Fruit fly (Drosophila melanogaster) whole organism, embryonic: ENCODE data around the gene CHES-1-like.

Experiments
- Adf1 ChIP-seq: fragments of 200-800 bp; sonication (Bioruptor generic); IDR thresholded peaks from 2 replicates; pipeline ENCODE4 v1.3.6; 2022; ENCODE audit warnings: missing biosample characterization, missing genetic modification characterization
- Asciz ChIP-seq: fragments of 200-800 bp; sonication (Bioruptor generic); optimal IDR thresholded peaks from 2 replicates; lab custom pipeline; 2017; ENCODE audit warnings: missing biosample characterization, mild to moderate bottlenecking, missing genetic modification characterization, missing genetic modification reagents
- Blimp-1 ChIP-seq: fragments of 200-800 bp; sonication (Bioruptor generic); optimal IDR thresholded peaks from 3 replicates; lab custom pipeline; 2018; ENCODE audit warnings: missing biosample characterization, missing genetic modification characterization, mild to moderate bottlenecking, moderate library complexity, missing genetic modification reagents
- CG1024 ChIP-seq: fragments of 200-800 bp; sonication (Bioruptor generic); IDR thresholded peaks from 2 replicates; pipeline ENCODE4 v1.3.6; 2022; ENCODE audit warnings: missing biosample characterization, missing genetic modification characterization
- CG10321 ChIP-seq: fragments of 200-800 bp; sonication (Bioruptor generic); IDR thresholded peaks from 2 replicates; pipeline ENCODE4 v1.3.6; 2022; ENCODE audit warnings: missing biosample characterization, missing genetic modification characterization
- CG10565 ChIP-seq: fragments of 200-800 bp; sonication (Bioruptor generic); optimal IDR thresholded peaks from 3 replicates; lab custom pipeline; 2016; ENCODE audit warnings: missing biosample characterization, mild to moderate bottlenecking, missing genetic modification characterization
- CG12104 ChIP-seq: fragments of 200-800 bp; sonication (Bioruptor generic); optimal IDR thresholded peaks from 3 replicates; lab custom pipeline; 2016; ENCODE audit warnings: missing biosample characterization, missing genetic modification characterization
- CG12391 ChIP-seq: fragments of 200-800 bp; sonication (Bioruptor generic); optimal IDR thresholded peaks from 3 replicates; lab custom pipeline; 2018; ENCODE audit warnings: missing biosample characterization, mild to moderate bottlenecking, missing genetic modification characterization, moderate library complexity
- CG13296 ChIP-seq: fragments of 200-800 bp; sonication (Bioruptor generic); optimal IDR thresholded peaks from 3 replicates; lab custom pipeline; 2018; ENCODE audit warnings: missing biosample characterization, mild to moderate bottlenecking, missing genetic modification characterization
- CG13775 ChIP-seq: fragments of 200-800 bp; sonication (Bioruptor generic); optimal IDR thresholded peaks from 3 replicates; lab custom pipeline; 2017; ENCODE audit warnings: missing biosample characterization, mild to moderate bottlenecking, missing genetic modification characterization
- CG14710 ChIP-seq: fragments of 200-800 bp; sonication (Bioruptor generic); optimal IDR thresholded peaks from 3 replicates; lab custom pipeline; 2019; ENCODE audit warnings: missing biosample characterization, mild to moderate bottlenecking, missing genetic modification characterization, moderate library complexity
- CG15011 ChIP-seq: fragments of 200-800 bp; sonication (Bioruptor generic); optimal IDR thresholded peaks from 3 replicates; lab custom pipeline; 2018; ENCODE audit warnings: missing biosample characterization, mild to moderate bottlenecking, missing genetic modification characterization
- CG17328 ChIP-seq: fragments of 200-800 bp; sonication (Bioruptor generic); IDR thresholded peaks from 2 replicates; pipeline ENCODE4 v1.3.6; 2022; ENCODE audit warnings: missing biosample characterization, missing genetic modification characterization
- CG17385 ChIP-seq: fragments of 200-800 bp; sonication (Bioruptor generic); optimal IDR thresholded peaks from 3 replicates; lab custom pipeline; 2018; ENCODE audit warnings: missing biosample characterization, mild to moderate bottlenecking, missing genetic modification characterization
- CG17802 ChIP-seq: fragments of 200-800 bp; sonication (Bioruptor generic); optimal IDR thresholded peaks from 2 replicates; lab custom pipeline; 2018; ENCODE audit warnings: missing biosample characterization, mild to moderate bottlenecking, missing genetic modification characterization, moderate library complexity
- CG1832 ChIP-seq: fragments of 200-800 bp; sonication (Bioruptor generic); optimal IDR thresholded peaks from 2 replicates; lab custom pipeline; 2017; ENCODE audit warnings: missing biosample characterization, mild to moderate bottlenecking, missing genetic modification characterization, inconsistent platforms
- CG2199 ChIP-seq: fragments of 200-800 bp; sonication (Bioruptor generic); IDR thresholded peaks from 3 replicates; pipeline ENCODE4 v1.3.6; 2022; ENCODE audit warnings: missing biosample characterization, missing genetic modification characterization
- CG30403 ChIP-seq: fragments of 200-800 bp; sonication (Bioruptor generic); optimal IDR thresholded peaks from 3 replicates; lab custom pipeline; 2016; ENCODE audit warnings: missing biosample characterization, missing genetic modification characterization
- CG3065 ChIP-seq: fragments of 200-800 bp; sonication (Bioruptor generic); optimal IDR thresholded peaks from 2 replicates; lab custom pipeline; 2016; ENCODE audit warnings: missing biosample characterization, missing genetic modification characterization
- CG8924 ChIP-seq: fragments of 200-800 bp; optimal IDR thresholded peaks from 3 replicates; lab custom pipeline; 2019; ENCODE audit warnings: missing biosample characterization, mild to moderate bottlenecking, missing genetic modification characterization, moderate library complexity
- Chrac-16 ChIP-seq: fragments of 200-800 bp; sonication (Bioruptor generic); optimal IDR thresholded peaks from 3 replicates; lab custom pipeline; 2016; ENCODE audit warnings: missing biosample characterization, missing genetic modification characterization
- D19B ChIP-seq: fragments of 200-800 bp; sonication (Bioruptor generic); optimal IDR thresholded peaks from 2 replicates; lab custom pipeline; 2017; ENCODE audit warnings: missing biosample characterization, mild to moderate bottlenecking, missing genetic modification characterization
- Dad ChIP-seq: fragments of 200-800 bp; sonication (Bioruptor generic); optimal IDR thresholded peaks from 3 replicates; lab custom pipeline; 2016; ENCODE audit warnings: missing biosample characterization, missing genetic modification characterization
- Dip2 ChIP-seq: fragments of 200-800 bp; sonication (Bioruptor generic); IDR thresholded peaks from 2 replicates; pipeline ENCODE4 v1.3.6; 2022; ENCODE audit warnings: missing biosample characterization, missing genetic modification characterization
- Hr3 ChIP-seq: fragments of 200-800 bp; sonication (Bioruptor generic); optimal IDR thresholded peaks from 3 replicates; lab custom pipeline; 2016; ENCODE audit warnings: missing biosample characterization, missing genetic modification characterization
- Hr51 ChIP-seq, 2 experiments: fragments of 200-800 bp; sonication (Bioruptor generic); optimal IDR thresholded peaks; 2 replicates in 1 of 2; 3 replicates in 1 of 2; lab custom pipeline; 2016 to 2018; ENCODE audit warnings: missing biosample characterization in 2 of 2, missing genetic modification characterization in 2 of 2, mild to moderate bottlenecking in 1 of 2, moderate library complexity in 1 of 2
- Nf-YB ChIP-seq: fragments of 200-800 bp; sonication (Bioruptor generic); optimal IDR thresholded peaks from 3 replicates; lab custom pipeline; 2019; ENCODE audit warnings: missing biosample characterization, mild to moderate bottlenecking, missing genetic modification characterization, moderate library complexity
- Oaz ChIP-seq: fragments of 200-800 bp; sonication (Bioruptor generic); IDR thresholded peaks from 2 replicates; pipeline ENCODE4 v1.3.6; 2022; ENCODE audit warnings: missing biosample characterization, missing genetic modification characterization
- Side ChIP-seq: fragments of 200-800 bp; sonication (Bioruptor generic); optimal IDR thresholded peaks from 2 replicates; lab custom pipeline; 2016; ENCODE audit warnings: missing biosample characterization, missing genetic modification characterization
- Sox102F ChIP-seq: fragments of 200-800 bp; sonication (Bioruptor generic); optimal IDR thresholded peaks from 2 replicates; lab custom pipeline; 2018; ENCODE audit warnings: missing biosample characterization, mild to moderate bottlenecking, missing genetic modification characterization, moderate library complexity
- Usf ChIP-seq: fragments of 200-800 bp; sonication (Bioruptor generic); optimal IDR thresholded peaks from 2 replicates; lab custom pipeline; 2017; ENCODE audit warnings: missing genotype, missing biosample characterization, missing genetic modification characterization
- Vsx1 ChIP-seq: fragments of 200-800 bp; sonication (Bioruptor generic); optimal IDR thresholded peaks from 2 replicates; lab custom pipeline; 2017; ENCODE audit warnings: missing biosample characterization, mild to moderate bottlenecking, missing genetic modification characterization, missing genetic modification reagents
- ac ChIP-seq: fragments of 200-800 bp; sonication (Bioruptor generic); optimal IDR thresholded peaks from 3 replicates; lab custom pipeline; 2017; ENCODE audit warnings: missing biosample characterization, mild to moderate bottlenecking, missing genetic modification characterization
- ash1 ChIP-seq: fragments of 200-800 bp; sonication (Bioruptor generic); optimal IDR thresholded peaks from 2 replicates; lab custom pipeline; 2018; ENCODE audit warnings: missing biosample characterization, mild to moderate bottlenecking, missing genetic modification characterization
- croc ChIP-seq: fragments of 200-800 bp; sonication (Bioruptor generic); conservative IDR thresholded peaks from 3 replicates; pipeline ENCODE4 v1.3.6; 2022; ENCODE audit warnings: missing biosample characterization, missing genetic modification characterization
- danr ChIP-seq: fragments of 200-800 bp; sonication (Bioruptor generic); IDR thresholded peaks from 2 replicates; pipeline ENCODE4 v1.3.6; 2022; ENCODE audit warnings: missing biosample characterization, missing genetic modification characterization
- dmrt11E ChIP-seq: fragments of 200-800 bp; sonication (Bioruptor generic); optimal IDR thresholded peaks from 3 replicates; lab custom pipeline; 2018; ENCODE audit warnings: missing biosample characterization, mild to moderate bottlenecking, missing genetic modification characterization, moderate library complexity
- ems ChIP-seq: fragments of 200-800 bp; sonication (Bioruptor generic); optimal IDR thresholded peaks from 3 replicates; lab custom pipeline; 2016; ENCODE audit warnings: missing biosample characterization, missing genetic modification characterization
- ewg ChIP-seq: fragments of 200-800 bp; sonication (Bioruptor generic); optimal IDR thresholded peaks from 3 replicates; lab custom pipeline; 2017; ENCODE audit warnings: mild to moderate bottlenecking, missing biosample characterization, missing genetic modification reagents, missing genetic modification characterization
- exex ChIP-seq: fragments of 200-800 bp; sonication (Bioruptor generic); optimal IDR thresholded peaks from 4 replicates; lab custom pipeline; 2018; ENCODE audit warnings: missing biosample characterization, mild to moderate bottlenecking, missing genetic modification characterization, moderate library complexity
- eyg ChIP-seq: fragments of 200-800 bp; sonication (Bioruptor generic); optimal IDR thresholded peaks from 3 replicates; lab custom pipeline; 2016; ENCODE audit warnings: missing biosample characterization, missing genetic modification characterization
- fd96Cb ChIP-seq: fragments of 200-800 bp; sonication (Bioruptor generic); optimal IDR thresholded peaks from 2 replicates; lab custom pipeline; 2018; ENCODE audit warnings: missing biosample characterization, mild to moderate bottlenecking, missing genetic modification characterization, moderate library complexity
- jigr1 ChIP-seq: fragments of 200-800 bp; sonication (Bioruptor generic); IDR thresholded peaks from 3 replicates; pipeline ENCODE4 v1.3.6; 2022; ENCODE audit warnings: missing biosample characterization, missing genetic modification characterization
- jing ChIP-seq: fragments of 200-800 bp; sonication (Bioruptor generic); optimal IDR thresholded peaks from 2 replicates; lab custom pipeline; 2018; ENCODE audit warnings: missing biosample characterization, mild to moderate bottlenecking, missing genetic modification characterization
- mirr ChIP-seq: fragments of 200-800 bp; sonication (Bioruptor generic); optimal IDR thresholded peaks from 3 replicates; lab custom pipeline; 2018; ENCODE audit warnings: missing biosample characterization, mild to moderate bottlenecking, missing genetic modification characterization
- otp ChIP-seq: fragments of 200-800 bp; sonication (Bioruptor generic); IDR thresholded peaks from 3 replicates; pipeline ENCODE4, ENCODE4 v1.3.6; 2022; ENCODE audit warnings: missing biosample characterization, missing genetic modification characterization
- p53 ChIP-seq: fragments of 200-800 bp; sonication (Bioruptor generic); optimal IDR thresholded peaks from 2 replicates; lab custom pipeline; 2016; ENCODE audit warnings: missing biosample characterization, missing genetic modification characterization
- sqz ChIP-seq: fragments of 200-800 bp; sonication (Bioruptor generic); optimal IDR thresholded peaks from 3 replicates; lab custom pipeline; 2018; ENCODE audit warnings: missing biosample characterization, mild to moderate bottlenecking, missing genetic modification characterization
- stwl ChIP-seq: fragments of 200-800 bp; sonication (Bioruptor generic); optimal IDR thresholded peaks from 3 replicates; lab custom pipeline; 2018; ENCODE audit warnings: missing biosample characterization, mild to moderate bottlenecking, missing genetic modification characterization, moderate library complexity
- toy ChIP-seq: fragments of 200-800 bp; sonication (Bioruptor generic); IDR thresholded peaks from 2 replicates; pipeline ENCODE4 v1.3.6; 2022; ENCODE audit warnings: missing biosample characterization, missing genetic modification characterization

The CHES-1-like gene

DNA sequence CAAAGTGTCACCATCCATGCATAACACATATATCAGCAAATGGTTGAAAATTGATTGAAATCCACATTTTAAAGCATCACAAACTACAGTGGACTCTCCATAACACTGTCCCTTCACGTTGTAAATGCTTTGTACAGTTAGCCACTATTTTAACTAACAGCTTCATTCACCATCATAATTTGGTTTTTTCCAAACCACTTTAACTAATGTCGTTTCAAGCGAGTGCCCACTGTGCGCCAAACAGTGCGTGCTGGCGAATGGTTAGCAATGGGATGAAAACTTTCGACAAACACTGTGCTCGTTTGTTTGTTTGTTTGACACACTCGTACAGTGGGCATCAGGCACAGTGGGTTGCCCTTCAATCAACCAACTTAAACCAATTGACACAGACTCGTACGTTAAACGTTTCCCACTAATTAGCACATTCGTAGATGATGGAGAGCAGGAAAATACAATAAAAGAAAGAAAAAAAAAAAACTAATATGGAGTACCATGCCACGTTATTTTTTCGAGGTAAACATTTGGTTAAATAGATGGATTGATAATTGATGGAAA is 8.9 kb downstream of the CHES-1-like start (continued):
- TF ChIP-seq Sox102F (GFP tag; lab: Kevin White, UChicago) (peak; percentile 95), Asciz (GFP tag; lab: Kevin White, UChicago) (peak; percentile 66), CG14710 (peak; percentile 67), CG17802 (tag; lab: Kevin White, UChicago) (peak; percentile 72), croc (GFP tag; lab: Robert Waterston, UW) (peak; percentile 87), Adf1 (GFP tag; lab: Robert Waterston, UW) (peak; percentile 51; the same call in 1 of the 2 replicates), jigr1 (GFP tag; lab: Robert Waterston, UW) (peak; percentile 89), fd96Cb (tag; lab: Kevin White, UChicago) (peak; percentile 92), CG30403 (peak; percentile 92), Vsx1 (GFP tag; lab: Kevin White, UChicago) (peak; percentile 56), CG12104 (peak; percentile 87), Chrac-16 (peak; percentile 93), CG10321 (GFP tag; lab: Robert Waterston, UW) (peak; percentile 76), danr (GFP tag; lab: Robert Waterston, UW) (peak; percentile 87), toy (GFP tag; lab: Robert Waterston, UW) (peak; percentile 84), CG3065 (peak; percentile 61), Dip2 (GFP tag; lab: Robert Waterston, UW) (peak; percentile 23; the same call in 1 of the 2 replicates), CG17385 (GFP tag; lab: Kevin White, UChicago) (peak; percentile 89), p53 (GFP tag; lab: Kevin White, UChicago) (peak; percentile 63), CG2199 (GFP tag; lab: Robert Waterston, UW) (peak; percentile 93), Nf-YB (GFP tag; lab: Kevin White, UChicago) (peak; percentile 44), Hr3 (peak; percentile 83), stwl (tag; lab: Kevin White, UChicago) (no peak), jing (GFP tag; lab: Kevin White, UChicago) (peak; percentile 89), otp (GFP tag; lab: Robert Waterston, UW) (peak; percentile 93), CG12391 (tag; lab: Kevin White, UChicago) (peak; percentile 87), CG15011 (peak; percentile 77), mirr (peak; percentile 97), CG10565 (GFP tag; lab: Kevin White, UChicago) (peak; percentile 54), ash1 (GFP tag; lab: Kevin White, UChicago) (peak; percentile 85), CG13775 (GFP tag; lab: Kevin White, UChicago) (peak; percentile 76), ems (GFP tag; lab: Kevin White, UChicago) (peak; percentile 93), ac (GFP tag; lab: Kevin White, UChicago) (no peak), CG1832 (GFP tag; lab: Kevin White, UChicago) (no peak), Blimp-1 (peak; percentile 85), sqz (GFP tag; lab: Kevin White, UChicago) (peak; percentile 83), Usf (GFP tag; lab: Kevin White, UChicago) (peak; percentile 82), CG17328 (GFP tag; lab: Robert Waterston, UW) (peak; percentile 90), CG8924 (tag; lab: Kevin White, UChicago) (peak; percentile 90), Dad (GFP tag; lab: Kevin White, UChicago) (peak; percentile 74), Oaz (peak; percentile 90), exex (tag; lab: Kevin White, UChicago) (peak; percentile 60), Side (peak; percentile 71), dmrt11E (tag; lab: Kevin White, UChicago) (peak; percentile 59), Hr51 (GFP tag; optimal IDR thresholded peaks at IDR 0.05; lab: Kevin White, UChicago) (peak; percentile 81 to 91), D19B (GFP tag; lab: Kevin White, UChicago) (peak; percentile 80), CG1024 (GFP tag; lab: Robert Waterston, UW) (peak; percentile 91), eyg (peak; percentile 90), ewg (GFP tag; lab: Kevin White, UChicago) (peak; percentile 83), CG13296 (GFP tag; lab: Kevin White, UChicago) (peak; percentile 91)
